Worm (Caenorhabditis elegans) whole organism, late embryonic: Measurements from ENCODE around the gene srh-92.

Experiments used
- K09A11.1 ChIP-seq: sonication (generic microtip); optimal IDR thresholded peaks from 2 replicates; lab custom pipeline; 2017; ENCODE audit warnings: antibody characterized with exemption, mild to moderate bottlenecking, missing genetic modification characterization, missing compliant biosample characterization; ENCODE audit not compliant: insufficient read depth
- T23F11.4 ChIP-seq: fragments of 200-800 bp; sonication (Bioruptor generic); optimal IDR thresholded peaks from 2 replicates; lab custom pipeline; 2018; ENCODE audit warnings: mild to moderate bottlenecking, missing genetic modification characterization, missing compliant biosample characterization
- ahr-1 ChIP-seq: sonication (generic microtip); optimal IDR thresholded peaks from 2 replicates; lab custom pipeline; 2016; ENCODE audit warnings: missing genetic modification characterization, missing compliant biosample characterization
- ama-1 ChIP-seq: fragments of 150-350 bp; optimal IDR thresholded peaks from 2 replicates; lab custom pipeline; 2014
- ceh-18 ChIP-seq: sonication (generic microtip); optimal IDR thresholded peaks from 2 replicates; lab custom pipeline; 2016; ENCODE audit warnings: missing genetic modification characterization, missing compliant biosample characterization
- ceh-19 ChIP-seq: fragments of 200-800 bp; sonication (Bioruptor generic); optimal IDR thresholded peaks from 2 replicates; lab custom pipeline; 2018; ENCODE audit warnings: mild to moderate bottlenecking, missing genetic modification characterization, missing compliant biosample characterization
- ceh-22 ChIP-seq: sonication (generic microtip); optimal IDR thresholded peaks from 2 replicates; lab custom pipeline; 2017; ENCODE audit warnings: missing biosample characterization, missing genetic modification characterization
- ceh-24 ChIP-seq: sonication (generic microtip); optimal IDR thresholded peaks from 2 replicates; lab custom pipeline; 2016; ENCODE audit warnings: mild to moderate bottlenecking, missing genetic modification characterization, missing compliant biosample characterization
- ceh-45 ChIP-seq: fragments of 200-800 bp; sonication (Bioruptor generic); IDR thresholded peaks from 2 replicates; pipeline ENCODE4 v1.3.6; 2022; ENCODE audit warnings: missing genetic modification reagents, missing genetic modification characterization, missing compliant biosample characterization
- ceh-9 ChIP-seq: sonication (generic microtip); optimal IDR thresholded peaks from 2 replicates; lab custom pipeline; 2016; ENCODE audit warnings: mild to moderate bottlenecking, missing genetic modification characterization, inconsistent platforms, missing compliant biosample characterization
- dmd-4 ChIP-seq: sonication (generic microtip); optimal IDR thresholded peaks from 2 replicates; lab custom pipeline; 2016; ENCODE audit warnings: borderline replicate concordance, missing genetic modification characterization, missing compliant biosample characterization
- elt-4 ChIP-seq: sonication (generic microtip); optimal IDR thresholded peaks from 2 replicates; lab custom pipeline; 2016; ENCODE audit warnings: missing genetic modification characterization, missing compliant biosample characterization
- ets-4 ChIP-seq: sonication (generic microtip); optimal IDR thresholded peaks from 2 replicates; lab custom pipeline; 2016; ENCODE audit warnings: missing genetic modification characterization, missing compliant biosample characterization
- eyg-1 ChIP-seq: sonication (generic microtip); optimal IDR thresholded peaks from 2 replicates; lab custom pipeline; 2016; ENCODE audit warnings: missing genotype, missing genetic modification characterization, missing compliant biosample characterization
- fax-1 ChIP-seq: sonication (generic microtip); optimal IDR thresholded peaks from 2 replicates; lab custom pipeline; 2016; ENCODE audit warnings: missing genotype, missing genetic modification characterization, missing compliant biosample characterization
- fkh-10 ChIP-seq: fragments of 150-350 bp; optimal IDR thresholded peaks from 2 replicates; lab custom pipeline; 2014; ENCODE audit warnings: missing biosample characterization, missing genetic modification reagents, missing genetic modification characterization
- hlh-13 ChIP-seq: fragments of 200-800 bp; sonication (Bioruptor generic); optimal IDR thresholded peaks from 2 replicates; lab custom pipeline; 2018; ENCODE audit warnings: mild to moderate bottlenecking, missing genetic modification characterization, missing compliant biosample characterization
- hlh-15 ChIP-seq: sonication (generic microtip); optimal IDR thresholded peaks from 2 replicates; lab custom pipeline; 2016; ENCODE audit warnings: missing genetic modification characterization, missing compliant biosample characterization
- lim-6 ChIP-seq: sonication (generic microtip); optimal IDR thresholded peaks from 2 replicates; lab custom pipeline; 2016; ENCODE audit warnings: missing genetic modification characterization, missing compliant biosample characterization
- madf-2 ChIP-seq: sonication (generic microtip); optimal IDR thresholded peaks from 2 replicates; lab custom pipeline; 2017; ENCODE audit warnings: missing genetic modification characterization, missing compliant biosample characterization
- mec-3 ChIP-seq: sonication (generic microtip); optimal IDR thresholded peaks from 2 replicates; lab custom pipeline; 2016; ENCODE audit warnings: borderline replicate concordance, missing genetic modification characterization, missing compliant biosample characterization
- npax-4 ChIP-seq: sonication (generic microtip); optimal IDR thresholded peaks from 2 replicates; lab custom pipeline; 2016; ENCODE audit warnings: missing genetic modification characterization, missing compliant biosample characterization
- odd-2 ChIP-seq: sonication (generic microtip); optimal IDR thresholded peaks from 2 replicates; lab custom pipeline; 2017; ENCODE audit warnings: antibody characterized with exemption, mild to moderate bottlenecking, missing genetic modification characterization, missing compliant biosample characterization
- pag-3 ChIP-seq: sonication (generic microtip); optimal IDR thresholded peaks from 2 replicates; lab custom pipeline; 2016; ENCODE audit warnings: missing compliant biosample characterization, missing genetic modification characterization, borderline replicate concordance
- pat-9 ChIP-seq: fragments of 200-800 bp; sonication (Bioruptor generic); optimal IDR thresholded peaks from 2 replicates; lab custom pipeline; 2018; ENCODE audit warnings: mild to moderate bottlenecking, missing genetic modification characterization, moderate library complexity, missing compliant biosample characterization
- ref-2 ChIP-seq: sonication (generic microtip); optimal IDR thresholded peaks from 2 replicates; lab custom pipeline; 2016; ENCODE audit warnings: missing genetic modification characterization, missing compliant biosample characterization
- rnt-1 ChIP-seq: sonication (generic microtip); optimal IDR thresholded peaks from 2 replicates; lab custom pipeline; 2016; ENCODE audit warnings: missing genetic modification characterization, missing compliant biosample characterization
- sdc-2 ChIP-seq: sonication (generic microtip); optimal IDR thresholded peaks from 2 replicates; lab custom pipeline; 2016; ENCODE audit warnings: missing genotype, missing genetic modification characterization, missing compliant biosample characterization
- sox-2 ChIP-seq: fragments of 200-800 bp; sonication (Bioruptor generic); IDR thresholded peaks from 2 replicates; pipeline ENCODE4 v1.3.6; 2022; ENCODE audit warnings: missing genetic modification reagents, missing genetic modification characterization, missing compliant biosample characterization
- sox-4 ChIP-seq: sonication (generic microtip); optimal IDR thresholded peaks from 2 replicates; lab custom pipeline; 2017; ENCODE audit warnings: mild to moderate bottlenecking, missing genetic modification characterization, inconsistent platforms, missing compliant biosample characterization
- syd-9 ChIP-seq: sonication (generic microtip); optimal IDR thresholded peaks from 2 replicates; lab custom pipeline; 2016; ENCODE audit warnings: mild to moderate bottlenecking, missing genetic modification characterization, moderate library complexity, missing compliant biosample characterization
- tbx-7 ChIP-seq: sonication (generic microtip); optimal IDR thresholded peaks from 2 replicates; lab custom pipeline; 2016; ENCODE audit warnings: missing genotype, missing genetic modification characterization, missing compliant biosample characterization
- unc-3 ChIP-seq, 2 experiments: fragments of 200-800 bp in 1 of 2; sonication (Bioruptor generic) in 1 of 2; sonication (generic microtip) in 1 of 2; conservative IDR thresholded peaks in 1 of 2; optimal IDR thresholded peaks in 1 of 2; 2 replicates each; pipeline versions ENCODE4 v1.3.6 to Lab custom; 2016 to 2022; ENCODE audit warnings: missing compliant biosample characterization in 2 of 2, missing genetic modification characterization in 2 of 2, missing genetic modification reagents in 1 of 2
- unc-55 ChIP-seq: sonication (generic microtip); optimal IDR thresholded peaks from 2 replicates; lab custom pipeline; 2017; ENCODE audit warnings: missing biosample characterization, missing genetic modification reagents, missing genetic modification characterization
- unc-86 ChIP-seq: sonication (generic microtip); optimal IDR thresholded peaks from 2 replicates; lab custom pipeline; 2016; ENCODE audit warnings: missing genetic modification characterization, missing compliant biosample characterization
- ztf-16 ChIP-seq: sonication (generic microtip); optimal IDR thresholded peaks from 2 replicates; lab custom pipeline; 2017; ENCODE audit warnings: missing genetic modification characterization, missing compliant biosample characterization

Gene srh-92

DNA sequence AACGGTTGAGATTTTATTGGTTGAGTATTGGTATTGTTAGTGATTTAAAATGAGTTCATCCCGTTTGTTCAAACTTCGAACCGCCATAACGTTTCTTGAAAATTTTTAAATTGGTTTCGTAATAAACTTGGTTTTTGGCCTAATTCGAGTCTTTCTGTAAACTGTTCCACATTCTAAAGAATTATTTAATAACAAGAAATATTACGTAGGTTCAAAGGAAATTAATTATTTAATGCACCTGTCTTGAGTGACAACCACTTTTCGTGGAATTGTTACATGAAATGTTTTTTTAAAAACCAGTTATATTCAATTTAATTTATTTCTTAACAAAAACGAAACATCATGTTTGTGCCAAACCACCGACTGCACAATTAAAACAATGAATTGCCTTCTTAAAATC, 40.4 kb upstream of the srh-92 start:
- TF ChIP-seq T23F11.4 (GFP tag; lab: Kevin White, UChicago) = no peak

ce11 chrV:7497440-7497839, 36.6 kb upstream of the srh-92 start, which contains the start of gene srh-79:
Gene srh-79, plus strand, starts transcription at chrV:7497740.
- TF ChIP-seq unc-55 (GFP tag; lab: Kevin White, UChicago) (no peak), lim-6 (no peak), pat-9 (tag; lab: Kevin White, UChicago) (no peak), ceh-9 (tag; lab: Kevin White, UChicago) (no peak), ceh-45 (GFP tag; lab: Robert Waterston, UW) (no peak), sdc-2 (tag; lab: Kevin White, UChicago) (no peak), hlh-15 (tag; lab: Kevin White, UChicago) (no peak), ama-1 (lab: Kevin White, UChicago) (no peak), eyg-1 (no peak), tbx-7 (tag; lab: Kevin White, UChicago) (no peak)

DNA sequence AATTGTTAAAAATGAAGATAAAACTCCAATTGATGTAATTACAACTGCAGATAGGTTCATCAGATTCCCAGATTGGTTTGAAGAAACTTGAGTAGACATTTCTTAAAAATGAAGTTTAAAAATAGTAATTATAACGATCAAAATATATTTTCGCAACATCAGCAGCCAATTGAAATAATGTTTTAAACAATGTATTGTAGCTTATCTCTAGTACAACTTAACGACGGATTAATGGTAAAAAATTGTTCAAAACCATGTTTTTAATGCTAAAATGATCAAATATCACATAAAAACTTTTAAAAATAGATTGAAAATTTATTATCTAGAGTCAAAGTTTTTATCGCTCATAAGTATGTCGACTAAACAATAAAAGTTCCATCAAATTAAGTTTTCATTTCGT, 34.4 kb upstream of the srh-92 start, which contains the start of gene srbc-11:
Gene srbc-11, minus strand, starts transcription at position 101 of the 400 bp plus-strand sequence.
- TF ChIP-seq unc-86 (tag; lab: Kevin White, UChicago) (no peak), ztf-16 (tag; lab: Kevin White, UChicago) (no peak), madf-2 (tag; lab: Kevin White, UChicago) (no peak), lim-6 (no peak), K09A11.1 (no peak), elt-4 (tag; lab: Kevin White, UChicago) (no peak), sox-4 (no peak), fax-1 (tag; lab: Kevin White, UChicago) (no peak), ahr-1 (tag; lab: Kevin White, UChicago) (no peak), tbx-7 (tag; lab: Kevin White, UChicago) (no peak), npax-4 (no peak), ceh-18 (no peak)

DNA sequence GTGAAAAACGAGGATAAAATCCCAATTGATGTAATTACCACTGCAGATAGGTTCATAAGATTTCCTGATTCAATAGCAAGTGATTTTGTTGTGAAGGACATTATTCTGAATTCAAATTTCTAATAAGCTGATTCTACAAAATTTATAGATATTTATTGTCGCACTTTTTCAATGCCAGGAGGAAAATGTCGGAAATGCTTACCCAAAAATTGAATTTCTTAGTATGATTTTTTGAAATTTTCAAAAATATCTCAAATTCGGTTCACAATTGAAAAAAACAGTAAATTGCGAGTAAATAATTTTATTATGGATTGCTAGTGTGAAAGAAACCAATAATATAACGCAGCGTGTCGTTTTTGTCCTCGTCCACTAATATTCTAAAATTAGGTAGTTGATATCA, 32.1 kb upstream of the srh-92 start, which contains the start of gene srbc-10:
Gene srbc-10, minus strand, starts transcription at position 101 of the 400 bp plus-strand sequence.
- TF ChIP-seq sox-4 (no peak), sdc-2 (tag; lab: Kevin White, UChicago) (no peak), ref-2 (no peak), ets-4 (tag; lab: Kevin White, UChicago) (no peak), ceh-18 (no peak), rnt-1 (tag; lab: Kevin White, UChicago) (no peak), ceh-9 (tag; lab: Kevin White, UChicago) (no peak), K09A11.1 (no peak), elt-4 (tag; lab: Kevin White, UChicago) (no peak), pag-3 (tag; lab: Kevin White, UChicago) (no peak), hlh-13 (no peak)
- TF ChIP-seq, all 69 proteins: peak for 0

- TF ChIP-seq ceh-24 (tag; lab: Kevin White, UChicago) = no peak
- TF ChIP-seq sox-2 (GFP tag; lab: Robert Waterston, UW) = no peak
- TF ChIP-seq ceh-19 = no peak
- TF ChIP-seq unc-3 (GFP tag; conservative IDR thresholded peaks at IDR 0.05; lab: Robert Waterston, UW) = no peak
- TF ChIP-seq unc-3 (tag; optimal IDR thresholded peaks at IDR 0.05; lab: Kevin White, UChicago) = no peak
- no peak for TF ChIP-seq fkh-10 (GFP tag; lab: Kevin White, UChicago)
- no peak for TF ChIP-seq sox-4
- no peak for TF ChIP-seq fax-1 (tag; lab: Kevin White, UChicago)
- TF ChIP-seq K09A11.1 = no peak
- no peak for TF ChIP-seq npax-4
- no peak for TF ChIP-seq syd-9 (tag; lab: Kevin White, UChicago)
- TF ChIP-seq ama-1 (lab: Kevin White, UChicago) = no peak
- no peak for TF ChIP-seq dmd-4 (tag; lab: Kevin White, UChicago)
- TF ChIP-seq odd-2 (tag; lab: Kevin White, UChicago) = no peak
- no peak for TF ChIP-seq ceh-22
- no peak for TF ChIP-seq mec-3 (tag; lab: Kevin White, UChicago)
Observed at ce11 chrV:7490340-7490739, 29.5 kb upstream of the srh-92 start, which contains the start of gene srbc-9. Gene srbc-9, minus strand, starts transcription at chrV:7490440.
